Fruit fly (Drosophila melanogaster) whole organism, pupa: ENCODE data around the gene CG12182.
A peak's percentile ranks its signal among the peaks of the same experiment; 100 is the strongest.

Experiments used
- CG10348 ChIP-seq: fragments of 200-800 bp; sonication (Bioruptor generic); IDR thresholded peaks from 2 replicates; pipeline ENCODE4 v1.3.6; 2022; ENCODE audit warnings: missing biosample characterization, missing genetic modification characterization
- CG12605 ChIP-seq: fragments of 200-800 bp; sonication (Bioruptor generic); IDR thresholded peaks from 2 replicates; pipeline ENCODE4 v1.3.6; 2022; ENCODE audit warnings: missing biosample characterization, missing genetic modification characterization
- CG13204 ChIP-seq: fragments of 200-800 bp; sonication (Bioruptor generic); optimal IDR thresholded peaks from 2 replicates; lab custom pipeline; 2018; ENCODE audit warnings: missing biosample characterization, mild to moderate bottlenecking, missing genetic modification characterization, moderate library complexity
- CG14655 ChIP-seq: fragments of 200-800 bp; sonication (Bioruptor generic); optimal IDR thresholded peaks from 3 replicates; lab custom pipeline; 2017; ENCODE audit warnings: mild to moderate bottlenecking, missing biosample characterization, missing genetic modification reagents, missing genetic modification characterization
- CG15710 ChIP-seq: fragments of 200-800 bp; sonication (Bioruptor generic); optimal IDR thresholded peaks from 2 replicates; lab custom pipeline; 2018; ENCODE audit warnings: missing biosample characterization, mild to moderate bottlenecking, missing genetic modification characterization, moderate library complexity
- CG17806 ChIP-seq: fragments of 200-800 bp; sonication (Bioruptor generic); optimal IDR thresholded peaks from 2 replicates; lab custom pipeline; 2018; ENCODE audit warnings: missing biosample characterization, mild to moderate bottlenecking, missing genetic modification characterization, moderate library complexity
- CG32121 ChIP-seq: fragments of 200-800 bp; sonication (Bioruptor generic); IDR thresholded peaks from 2 replicates; pipeline ENCODE4 v1.3.6; 2022; ENCODE audit warnings: missing biosample characterization, missing genetic modification characterization
- CG34367 ChIP-seq: fragments of 200-800 bp; sonication (Bioruptor generic); optimal IDR thresholded peaks from 2 replicates; lab custom pipeline; 2018; ENCODE audit warnings: missing biosample characterization, mild to moderate bottlenecking, missing genetic modification characterization
- CG4496 ChIP-seq: fragments of 200-800 bp; sonication (Bioruptor generic); IDR thresholded peaks from 3 replicates; pipeline ENCODE4 v1.3.6; 2022; ENCODE audit warnings: missing biosample characterization, missing genetic modification characterization
- CG8159 ChIP-seq: fragments of 200-800 bp; sonication (Bioruptor generic); optimal IDR thresholded peaks from 3 replicates; lab custom pipeline; 2018; ENCODE audit warnings: missing biosample characterization, mild to moderate bottlenecking, missing genetic modification characterization, moderate library complexity
- CG8301 ChIP-seq: fragments of 200-800 bp; sonication (Bioruptor generic); optimal IDR thresholded peaks from 2 replicates; lab custom pipeline; 2018; ENCODE audit warnings: missing biosample characterization, mild to moderate bottlenecking, missing genetic modification characterization
- CG9948 ChIP-seq: fragments of 200-800 bp; sonication (Bioruptor generic); optimal IDR thresholded peaks from 2 replicates; lab custom pipeline; 2018; ENCODE audit warnings: missing biosample characterization, mild to moderate bottlenecking, missing genetic modification characterization, moderate library complexity
- D1 ChIP-seq: fragments of 200-800 bp; sonication (Bioruptor generic); optimal IDR thresholded peaks from 2 replicates; lab custom pipeline; 2018; ENCODE audit warnings: missing biosample characterization, mild to moderate bottlenecking, missing genetic modification characterization, moderate library complexity
- EcR ChIP-seq: fragments of 200-800 bp; sonication (Bioruptor generic); optimal IDR thresholded peaks from 3 replicates; lab custom pipeline; 2019; ENCODE audit warnings: missing biosample characterization, missing genetic modification characterization, mild to moderate bottlenecking, moderate library complexity, missing genetic modification reagents
- Ets98B ChIP-seq: fragments of 200-800 bp; sonication (Bioruptor generic); IDR thresholded peaks from 2 replicates; pipeline ENCODE4 v1.3.6; 2022; ENCODE audit warnings: missing biosample characterization, missing genetic modification characterization
- Pif1A ChIP-seq: fragments of 200-800 bp; sonication (Bioruptor generic); optimal IDR thresholded peaks from 3 replicates; lab custom pipeline; 2016; ENCODE audit warnings: missing biosample characterization, missing genetic modification characterization
- Pif1B ChIP-seq: fragments of 200-800 bp; sonication (Bioruptor generic); optimal IDR thresholded peaks from 3 replicates; lab custom pipeline; 2016; ENCODE audit warnings: missing biosample characterization, missing genetic modification characterization
- Snoo ChIP-seq: fragments of 200-800 bp; sonication (Bioruptor generic); optimal IDR thresholded peaks from 3 replicates; lab custom pipeline; 2017; ENCODE audit warnings: missing biosample characterization, mild to moderate bottlenecking, missing genetic modification characterization, inconsistent platforms
- fd96Ca ChIP-seq: fragments of 200-800 bp; sonication (Bioruptor generic); IDR thresholded peaks from 3 replicates; pipeline ENCODE4 v1.3.6; 2022; ENCODE audit warnings: missing biosample characterization, missing genetic modification characterization
- gl ChIP-seq: fragments of 200-800 bp; sonication (Bioruptor generic); optimal IDR thresholded peaks from 2 replicates; lab custom pipeline; 2018; ENCODE audit warnings: missing biosample characterization, mild to moderate bottlenecking, missing genetic modification characterization
- rn ChIP-seq: fragments of 200-800 bp; sonication (Bioruptor generic); IDR thresholded peaks from 2 replicates; pipeline ENCODE4 v1.3.6; 2022; ENCODE audit warnings: missing biosample characterization, missing genetic modification characterization

CG12182 gene

DNA sequence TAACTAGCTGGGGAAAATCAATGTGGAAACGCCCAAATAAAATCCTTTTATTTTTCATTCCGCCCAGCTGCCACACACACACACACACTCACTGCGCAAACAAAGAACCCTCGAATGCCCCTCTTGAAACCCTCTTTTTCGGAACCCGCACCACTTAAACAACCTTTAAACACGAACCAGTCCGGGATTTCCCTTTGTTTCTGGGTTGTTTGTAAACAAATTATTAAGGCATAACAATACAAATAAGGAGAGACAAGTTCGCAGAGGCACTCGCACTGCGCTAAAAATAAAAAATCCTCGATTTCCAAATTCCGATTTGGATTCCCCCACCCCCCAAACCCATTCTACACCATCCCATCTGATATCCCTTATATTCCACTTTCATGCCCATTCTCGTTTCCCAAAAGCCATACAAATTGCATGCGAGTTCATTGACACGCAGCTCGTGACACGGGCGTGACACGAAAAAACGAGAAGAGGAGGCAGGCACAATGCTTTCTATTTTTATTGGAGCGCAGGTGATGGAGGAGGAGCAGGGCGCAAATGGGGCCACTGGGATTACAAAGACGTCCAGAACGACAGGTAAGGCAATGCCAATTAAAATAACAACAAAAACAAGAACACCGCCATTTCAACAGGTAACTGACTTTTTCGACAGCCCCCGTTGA is 19.7 kb downstream of the CG12182 start:
- TF ChIP-seq CG8301 (tag; lab: Kevin White, UChicago) = no peak
- TF ChIP-seq EcR (GFP tag; lab: Kevin White, UChicago) = peak; percentile 91
- TF ChIP-seq CG10348 = no peak

dm6 chr3L:2578737-2579136 is 20.6 kb downstream of the CG12182 start:
- TF ChIP-seq CG34367 (tag; lab: Kevin White, UChicago) (no peak), CG32121 (peak; percentile 69; the same call in 1 of the 2 replicates), CG14655 (GFP tag; lab: Kevin White, UChicago) (peak; percentile 82), Pif1A (GFP tag; lab: Kevin White, UChicago) (peak; percentile 48), fd96Ca (GFP tag; lab: Robert Waterston, UW) (no peak), CG8159 (tag; lab: Kevin White, UChicago) (no peak), CG9948 (tag; lab: Kevin White, UChicago) (peak; percentile 28), CG13204 (GFP tag; lab: Kevin White, UChicago) (no peak), Pif1B (GFP tag; lab: Kevin White, UChicago) (peak; percentile 30), gl (tag; lab: Kevin White, UChicago) (no peak), CG15710 (peak; percentile 4), D1 (tag; lab: Kevin White, UChicago) (no peak), Snoo (tag; lab: Kevin White, UChicago) (no peak), CG10348 (no peak), CG4496 (GFP tag; lab: Robert Waterston, UW) (peak; percentile 66), CG12605 (GFP tag; lab: Robert Waterston, UW) (peak; percentile 65), CG8301 (tag; lab: Kevin White, UChicago) (peak; percentile 75), rn (peak; percentile 58), EcR (GFP tag; lab: Kevin White, UChicago) (no peak), CG17806 (tag; lab: Kevin White, UChicago) (peak; percentile 22), Ets98B (GFP tag; lab: Robert Waterston, UW) (peak; percentile 72)
- TF ChIP-seq, all 21 proteins: peak for 12

dm6 chr3L:2578315-2578714 is 21.1 kb downstream of the CG12182 start:
- TF ChIP-seq CG32121 = no peak
- TF ChIP-seq Pif1A (GFP tag; lab: Kevin White, UChicago) = no peak
- TF ChIP-seq rn = no peak
- no peak for TF ChIP-seq CG12605 (GFP tag; lab: Robert Waterston, UW)
- TF ChIP-seq, all 21 proteins: peak for 0

DNA sequence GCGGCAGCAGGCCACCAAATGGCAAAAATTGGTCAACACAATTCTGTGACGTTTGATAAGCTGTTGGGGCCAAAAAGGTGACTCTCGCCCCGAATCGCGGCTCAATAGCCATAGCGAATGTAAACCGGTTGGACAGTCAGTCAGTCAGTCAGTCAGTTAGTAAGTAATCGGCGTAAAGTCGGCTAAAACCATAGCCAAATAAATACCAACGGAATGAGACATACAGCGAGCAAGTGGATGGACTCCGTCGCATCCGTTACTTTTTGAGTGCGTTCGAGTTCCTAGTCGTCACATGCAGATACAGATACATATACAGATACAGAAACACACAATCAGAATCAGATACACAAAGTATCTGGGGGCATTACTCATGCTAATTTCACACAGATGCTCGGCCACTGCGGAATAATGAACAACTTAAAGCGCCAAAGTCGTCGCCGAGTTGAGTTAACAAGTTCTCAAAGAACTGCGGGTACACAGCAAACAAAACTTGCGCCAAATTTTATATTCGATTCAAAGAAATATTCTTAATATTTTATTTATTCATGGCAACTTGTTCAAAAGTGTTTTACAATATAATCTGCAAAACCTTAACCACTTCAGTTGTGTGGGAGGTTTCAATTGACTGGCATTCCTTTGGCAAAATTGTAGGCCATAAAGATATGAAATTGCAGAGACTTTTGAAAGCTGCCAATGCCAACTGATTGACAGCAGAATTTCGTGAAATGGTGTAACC is 22.1 kb downstream of the CG12182 start:
- no peak for TF ChIP-seq D1 (tag; lab: Kevin White, UChicago)
- no peak for TF ChIP-seq CG12605 (GFP tag; lab: Robert Waterston, UW)
- peak; percentile 36 for TF ChIP-seq CG14655 (GFP tag; lab: Kevin White, UChicago)
- TF ChIP-seq fd96Ca (GFP tag; lab: Robert Waterston, UW) = no peak
- TF ChIP-seq CG17806 (tag; lab: Kevin White, UChicago) = no peak
- TF ChIP-seq EcR (GFP tag; lab: Kevin White, UChicago) = peak; percentile 8
- TF ChIP-seq rn = no peak
- no peak for TF ChIP-seq CG8159 (tag; lab: Kevin White, UChicago)
- TF ChIP-seq Ets98B (GFP tag; lab: Robert Waterston, UW) = no peak
- no peak for TF ChIP-seq CG4496 (GFP tag; lab: Robert Waterston, UW)
- peak; percentile 9 for TF ChIP-seq Pif1B (GFP tag; lab: Kevin White, UChicago)
- no peak for TF ChIP-seq CG15710

DNA sequence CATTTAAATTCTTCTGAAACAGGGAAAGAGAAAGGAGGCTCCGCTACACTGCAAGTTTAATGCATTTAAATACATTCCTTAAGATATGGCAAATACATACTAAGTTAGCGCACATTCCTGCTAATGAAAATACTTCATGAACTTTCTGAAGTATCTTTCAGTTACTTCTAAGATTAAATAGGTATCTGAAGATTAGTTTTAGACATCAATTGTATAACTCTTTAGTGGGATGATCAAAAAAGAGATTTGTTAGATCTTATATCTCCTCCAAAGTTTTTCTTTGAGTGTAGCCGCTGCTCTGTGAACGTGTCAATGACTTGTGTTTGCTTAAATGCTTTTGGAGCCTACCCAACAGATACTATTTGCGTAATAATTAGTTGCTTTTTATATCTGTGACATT is 24.1 kb downstream of the CG12182 start:
- TF ChIP-seq CG32121 = peak; percentile 61
- peak; percentile 61 for TF ChIP-seq CG14655 (GFP tag; lab: Kevin White, UChicago)
- TF ChIP-seq CG10348 = no peak
- TF ChIP-seq Ets98B (GFP tag; lab: Robert Waterston, UW) = peak; percentile 44
- no peak for TF ChIP-seq Pif1B (GFP tag; lab: Kevin White, UChicago)
- no peak for TF ChIP-seq Snoo (tag; lab: Kevin White, UChicago)
- TF ChIP-seq CG8159 (tag; lab: Kevin White, UChicago) = peak; percentile 54
- no peak; the same call in 2 of the 3 replicates for TF ChIP-seq CG4496 (GFP tag; lab: Robert Waterston, UW)
- no peak for TF ChIP-seq fd96Ca (GFP tag; lab: Robert Waterston, UW)
- peak; percentile 40 for TF ChIP-seq CG17806 (tag; lab: Kevin White, UChicago)
- TF ChIP-seq CG15710 = peak; percentile 47
- TF ChIP-seq EcR (GFP tag; lab: Kevin White, UChicago) = peak; percentile 76
- peak; percentile 60 for TF ChIP-seq Pif1A (GFP tag; lab: Kevin White, UChicago)
- TF ChIP-seq CG34367 (tag; lab: Kevin White, UChicago) = no peak
- peak; percentile 47 for TF ChIP-seq CG9948 (tag; lab: Kevin White, UChicago)
- peak; percentile 66 for TF ChIP-seq CG8301 (tag; lab: Kevin White, UChicago)

dm6 chr3L:2574716-2575115 is 24.7 kb downstream of the CG12182 start:
- TF ChIP-seq CG12605 (GFP tag; lab: Robert Waterston, UW) (no peak), rn (no peak), Pif1B (GFP tag; lab: Kevin White, UChicago) (no peak), D1 (tag; lab: Kevin White, UChicago) (no peak), CG4496 (GFP tag; lab: Robert Waterston, UW) (no peak), CG17806 (tag; lab: Kevin White, UChicago) (no peak), Snoo (tag; lab: Kevin White, UChicago) (no peak), CG13204 (GFP tag; lab: Kevin White, UChicago) (no peak), CG9948 (tag; lab: Kevin White, UChicago) (no peak), Ets98B (GFP tag; lab: Robert Waterston, UW) (no peak), CG34367 (tag; lab: Kevin White, UChicago) (no peak), CG15710 (no peak), CG10348 (no peak), CG8159 (tag; lab: Kevin White, UChicago) (no peak), CG8301 (tag; lab: Kevin White, UChicago) (no peak), gl (tag; lab: Kevin White, UChicago) (no peak), fd96Ca (GFP tag; lab: Robert Waterston, UW) (no peak), CG14655 (GFP tag; lab: Kevin White, UChicago) (no peak), CG32121 (no peak), EcR (GFP tag; lab: Kevin White, UChicago) (no peak)
- TF ChIP-seq, all 21 proteins: peak for 0
